Worm (Caenorhabditis elegans) whole organism, L2 larva: ENCODE measurements around the gene rmif-2.
A peak's percentile ranks its signal among the peaks of the same experiment; 100 is the strongest.
"Not testable (repeated sequence)": the region's sequence is repeated elsewhere in the genome, so short reads cannot be mapped to it uniquely, and the experiment has no call there.

ENCODE experiments used
- C34F6.9 ChIP-seq: fragments of 150-350 bp; optimal IDR thresholded peaks from 2 replicates; lab custom pipeline; 2014; ENCODE audit warnings: missing biosample characterization, missing genetic modification characterization
- F13H6.1 ChIP-seq: sonication (generic microtip); optimal IDR thresholded peaks from 2 replicates; lab custom pipeline; 2016; ENCODE audit warnings: missing genetic modification characterization, missing compliant biosample characterization
- R02D3.7 ChIP-seq: fragments of 150-350 bp; optimal IDR thresholded peaks from 2 replicates; lab custom pipeline; 2014; ENCODE audit warnings: missing biosample characterization, missing genetic modification characterization
- Y55F3AM.14 ChIP-seq: fragments of 200-800 bp; sonication (Bioruptor generic); optimal IDR thresholded peaks from 2 replicates; lab custom pipeline; 2018; ENCODE audit warnings: mild to moderate bottlenecking, missing genetic modification characterization, missing compliant biosample characterization
- aly-2 ChIP-seq: fragments of 150-350 bp; optimal IDR thresholded peaks from 2 replicates; lab custom pipeline; 2014; ENCODE audit warnings: missing biosample characterization, missing genetic modification characterization
- ama-1 ChIP-seq: fragments of 150-350 bp; optimal IDR thresholded peaks from 2 replicates; lab custom pipeline; 2018; ENCODE audit warnings: inconsistent platforms
- blmp-1 ChIP-seq: sonication (generic microtip); optimal IDR thresholded peaks from 2 replicates; lab custom pipeline; 2017; ENCODE audit warnings: missing genetic modification characterization, mild to moderate bottlenecking, missing compliant biosample characterization, antibody characterized with exemption, moderate library complexity; ENCODE audit not compliant: insufficient read depth
- ceh-16 ChIP-seq: fragments of 150-350 bp; optimal IDR thresholded peaks from 2 replicates; lab custom pipeline; 2014; ENCODE audit warnings: missing biosample characterization, missing genetic modification characterization
- ceh-82 ChIP-seq: fragments of 150-350 bp; optimal IDR thresholded peaks from 2 replicates; lab custom pipeline; 2014; ENCODE audit warnings: missing biosample characterization, missing genetic modification characterization
- crh-2 ChIP-seq: sonication (generic microtip); optimal IDR thresholded peaks from 2 replicates; lab custom pipeline; 2017; ENCODE audit warnings: missing biosample characterization, missing genetic modification characterization
- dmd-4 ChIP-seq: sonication (generic microtip); optimal IDR thresholded peaks from 2 replicates; lab custom pipeline; 2017; ENCODE audit warnings: missing biosample characterization, missing genetic modification characterization
- egl-27 ChIP-seq: sonication (generic microtip); optimal IDR thresholded peaks from 3 replicates; lab custom pipeline; 2017; ENCODE audit warnings: missing biosample characterization, missing genetic modification reagents, missing genetic modification characterization
- elt-1 ChIP-seq: fragments of 150-350 bp; optimal IDR thresholded peaks from 2 replicates; lab custom pipeline; 2014; ENCODE audit warnings: missing biosample characterization, missing genetic modification characterization
- fos-1 ChIP-seq: fragments of 150-350 bp; optimal IDR thresholded peaks from 2 replicates; lab custom pipeline; 2014; ENCODE audit warnings: missing biosample characterization, missing genetic modification characterization
- gmeb-1 ChIP-seq: fragments of 150-350 bp; optimal IDR thresholded peaks from 2 replicates; lab custom pipeline; 2014; ENCODE audit warnings: missing biosample characterization, missing genetic modification characterization
- lin-13 ChIP-seq: fragments of 150-350 bp; optimal IDR thresholded peaks from 2 replicates; lab custom pipeline; 2014; ENCODE audit warnings: missing biosample characterization, missing genetic modification reagents, missing genetic modification characterization
- lin-39 ChIP-seq: fragments of 150-350 bp; optimal IDR thresholded peaks from 2 replicates; lab custom pipeline; 2014; ENCODE audit warnings: missing biosample characterization, missing genetic modification reagents, missing genetic modification characterization
- mbf-1 ChIP-seq: sonication (generic microtip); optimal IDR thresholded peaks from 2 replicates; lab custom pipeline; 2017; ENCODE audit warnings: missing biosample characterization, missing genetic modification characterization
- mdl-1 ChIP-seq, 2 experiments: fragments of 150-350 bp in 1 of 2; sonication (generic microtip) in 1 of 2; optimal IDR thresholded peaks; 2 replicates each; lab custom pipeline; 2017; ENCODE audit warnings: missing biosample characterization in 2 of 2, missing genetic modification characterization in 2 of 2
- nhr-10 ChIP-seq: sonication (generic microtip); optimal IDR thresholded peaks from 2 replicates; lab custom pipeline; 2017; ENCODE audit warnings: missing biosample characterization, missing genetic modification characterization
- nhr-11 ChIP-seq: fragments of 150-350 bp; optimal IDR thresholded peaks from 2 replicates; lab custom pipeline; 2014; ENCODE audit warnings: missing biosample characterization, missing genetic modification characterization
- nhr-129 ChIP-seq: fragments of 150-350 bp; optimal IDR thresholded peaks from 2 replicates; lab custom pipeline; 2014; ENCODE audit warnings: missing biosample characterization, missing genetic modification characterization
- nhr-21 ChIP-seq: fragments of 150-350 bp; optimal IDR thresholded peaks from 2 replicates; lab custom pipeline; 2014; ENCODE audit warnings: missing biosample characterization, missing genetic modification characterization
- nhr-23 ChIP-seq: fragments of 150-350 bp; optimal IDR thresholded peaks from 2 replicates; lab custom pipeline; 2014; ENCODE audit warnings: missing biosample characterization, missing genetic modification reagents, missing genetic modification characterization
- nhr-237 ChIP-seq: fragments of 150-350 bp; optimal IDR thresholded peaks from 2 replicates; lab custom pipeline; 2014; ENCODE audit warnings: missing biosample characterization, missing genetic modification characterization
- nhr-25 ChIP-seq: fragments of 150-350 bp; sonication (generic microtip); optimal IDR thresholded peaks from 3 replicates; lab custom pipeline; 2014; ENCODE audit warnings: missing biosample characterization, missing genetic modification characterization
- nhr-77 ChIP-seq: fragments of 150-350 bp; optimal IDR thresholded peaks from 2 replicates; lab custom pipeline; 2014; ENCODE audit warnings: missing biosample characterization, missing genetic modification characterization
- peb-1 ChIP-seq: fragments of 150-350 bp; optimal IDR thresholded peaks from 2 replicates; lab custom pipeline; 2014; ENCODE audit warnings: missing biosample characterization, missing genetic modification characterization
- skn-1 ChIP-seq: sonication (generic microtip); optimal IDR thresholded peaks from 2 replicates; lab custom pipeline; 2017; ENCODE audit warnings: missing biosample characterization, missing genetic modification characterization
- sma-3 ChIP-seq: sonication (generic microtip); optimal IDR thresholded peaks from 2 replicates; lab custom pipeline; 2016; ENCODE audit warnings: missing genetic modification reagents, missing genetic modification characterization, missing compliant biosample characterization
- sma-9 ChIP-seq, 2 experiments: fragments of 150-350 bp in 1 of 2; sonication (generic microtip) in 1 of 2; optimal IDR thresholded peaks; 2 replicates each; lab custom pipeline; 2014 to 2016; ENCODE audit warnings: missing genetic modification characterization in 2 of 2, mild to moderate bottlenecking in 1 of 2, missing biosample characterization in 1 of 2, missing compliant biosample characterization in 1 of 2, missing genetic modification reagents in 1 of 2, moderate library complexity in 1 of 2
- snpc-4 ChIP-seq: fragments of 150-350 bp; optimal IDR thresholded peaks from 2 replicates; lab custom pipeline; 2014; ENCODE audit warnings: missing biosample characterization, missing genetic modification characterization
- unc-62 ChIP-seq: fragments of 150-350 bp; optimal IDR thresholded peaks from 2 replicates; lab custom pipeline; 2014; ENCODE audit warnings: missing biosample characterization, missing genetic modification reagents, missing genetic modification characterization
- zag-1 ChIP-seq: fragments of 150-350 bp; optimal IDR thresholded peaks from 2 replicates; lab custom pipeline; 2014; ENCODE audit warnings: missing biosample characterization, missing genetic modification characterization
- ztf-1 ChIP-seq: fragments of 200-800 bp; sonication (Bioruptor generic); conservative IDR thresholded peaks from 2 replicates; pipeline ENCODE4 v1.3.6; 2022; ENCODE audit warnings: missing genetic modification characterization, missing compliant biosample characterization
- ztf-11 ChIP-seq: sonication (generic microtip); optimal IDR thresholded peaks from 2 replicates; lab custom pipeline; 2017; ENCODE audit warnings: missing biosample characterization, missing genetic modification characterization
- ztf-4 ChIP-seq: fragments of 150-350 bp; optimal IDR thresholded peaks from 2 replicates; lab custom pipeline; 2014; ENCODE audit warnings: missing biosample characterization, missing genetic modification characterization

rmif-2 gene

DNA sequence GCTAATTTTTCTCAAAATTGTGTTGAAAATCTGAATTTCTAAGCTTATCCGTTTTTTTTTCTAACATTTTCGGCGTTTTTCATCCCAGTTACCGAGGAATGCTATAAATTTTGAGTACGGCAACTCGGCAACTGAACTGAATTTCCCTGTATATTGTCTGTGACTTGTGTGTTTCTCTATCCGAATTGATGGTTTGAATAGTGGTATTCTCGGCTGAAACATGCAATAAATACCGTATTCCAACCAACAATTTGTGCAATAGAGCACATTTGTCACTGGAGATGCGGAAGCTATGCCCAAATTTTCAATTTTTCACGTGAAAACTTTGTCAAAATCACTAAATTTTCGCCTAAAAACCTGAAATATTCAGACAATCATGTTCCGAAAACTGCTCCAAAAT lies at the start of gene rmif-2:
rmif-2 (plus strand) TSS at position 301 of the 400 bp plus-strand sequence.
- not testable (repeated sequence) for TF ChIP-seq nhr-23 (tag; lab: Kevin White, UChicago); sma-9 (GFP tag; optimal IDR thresholded peaks at IDR 0.05; lab: Kevin White, UChicago); sma-9 (tag; optimal IDR thresholded peaks at IDR 0.05; lab: Kevin White, UChicago); nhr-237

DNA sequence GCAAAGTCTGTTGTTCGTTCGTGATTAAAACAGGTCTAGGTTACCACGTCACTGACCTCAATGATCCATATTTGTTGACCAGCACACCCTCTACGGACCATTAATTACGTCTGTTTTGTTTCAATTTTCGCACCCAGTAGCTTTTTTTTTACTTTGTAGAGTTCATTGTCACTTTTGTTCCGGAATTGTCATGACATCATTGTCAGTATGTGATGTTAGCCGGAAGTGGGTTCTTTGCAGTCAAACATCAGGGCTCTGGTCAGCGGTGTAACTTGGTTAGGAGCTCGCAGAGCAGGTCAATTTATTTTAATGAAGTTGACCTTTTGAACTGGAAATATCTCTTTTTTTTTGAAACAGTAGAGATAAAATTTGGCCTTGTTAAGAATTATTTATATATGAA lies 45.7 kb upstream of the rmif-2 start, which contains the start of gene C44B12.6:
C44B12.6 (minus strand) TSS at position 101 of the 400 bp plus-strand sequence.
- TF ChIP-seq unc-62 (GFP tag; lab: Kevin White, UChicago) (no peak), elt-1 (tag; lab: Kevin White, UChicago) (no peak), nhr-11 (tag; lab: Kevin White, UChicago) (no peak), nhr-21 (no peak), fos-1 (no peak), gmeb-1 (tag; lab: Kevin White, UChicago) (no peak), blmp-1 (tag; lab: Kevin White, UChicago) (no peak), sma-3 (GFP tag; lab: Kevin White, UChicago) (no peak), C34F6.9 (no peak), lin-39 (no peak)

DNA sequence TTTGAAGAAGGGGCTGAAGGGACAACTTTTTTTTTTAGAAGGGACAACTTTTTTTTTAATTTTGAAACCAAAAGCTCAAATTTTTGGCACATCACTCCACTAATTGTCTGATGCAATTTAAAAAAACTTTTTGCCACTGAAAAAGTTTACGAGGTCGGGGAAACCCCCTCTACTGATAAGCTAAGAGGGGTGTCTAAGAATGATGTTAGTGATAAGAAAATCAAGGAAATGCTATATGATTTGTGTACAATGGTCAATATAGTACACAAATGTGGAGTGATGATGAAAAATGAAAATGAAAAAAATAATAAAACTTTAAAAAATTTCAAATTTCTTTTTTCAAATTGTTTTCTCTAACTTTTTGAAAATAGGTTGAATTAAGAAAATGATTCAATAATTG lies 34.8 kb upstream of the rmif-2 start:
- TF ChIP-seq dmd-4 (no peak), fos-1 (peak; percentile 79), ama-1 (lab: Kevin White, UChicago) (no peak), F13H6.1 (tag; lab: Kevin White, UChicago) (peak; percentile 6), crh-2 (tag; lab: Kevin White, UChicago) (peak; percentile 18), gmeb-1 (tag; lab: Kevin White, UChicago) (no peak), sma-9 (GFP tag; optimal IDR thresholded peaks at IDR 0.05; lab: Kevin White, UChicago) (peak; percentile 79), sma-9 (tag; optimal IDR thresholded peaks at IDR 0.05; lab: Kevin White, UChicago) (no peak)

DNA sequence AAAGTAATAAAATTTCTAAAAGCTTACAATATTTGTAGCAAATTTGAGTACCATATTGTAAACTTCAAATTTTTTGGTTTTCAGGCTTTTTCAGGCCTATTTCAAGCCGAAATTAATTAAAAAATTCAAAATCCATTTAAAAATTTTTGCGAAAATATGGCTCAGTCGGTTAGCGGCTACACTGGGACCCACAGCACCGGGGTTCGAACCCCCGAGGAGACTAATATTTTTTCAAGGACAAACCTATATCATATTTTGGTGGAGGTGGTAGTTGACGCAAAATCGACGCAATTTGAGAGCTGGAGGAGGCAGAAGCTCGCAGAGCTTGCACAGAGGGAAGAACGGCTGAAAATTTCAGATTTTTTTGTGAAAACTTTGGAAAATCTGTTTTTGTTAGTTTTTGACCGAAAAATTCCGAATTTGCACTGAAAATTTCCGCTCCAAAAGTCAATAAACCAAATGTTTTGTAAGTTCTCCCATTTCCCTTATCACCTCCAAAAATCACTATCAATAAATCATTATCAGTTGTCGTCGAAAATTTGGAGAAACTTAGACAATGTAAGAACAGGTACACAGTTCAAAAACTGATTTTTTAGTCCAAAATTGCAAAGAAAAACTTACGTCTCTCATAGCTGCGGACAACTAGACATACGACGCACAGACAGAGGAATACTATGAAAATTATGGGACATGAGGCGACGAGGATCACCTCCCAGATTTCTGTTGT lies 33.8 kb upstream of the rmif-2 start:
- no peak for TF ChIP-seq skn-1 (tag; lab: Kevin White, UChicago)
- no peak for TF ChIP-seq nhr-77 (tag; lab: Kevin White, UChicago)
- no peak for TF ChIP-seq nhr-237
- no peak for TF ChIP-seq egl-27
- TF ChIP-seq dmd-4, result no peak
- no peak for TF ChIP-seq nhr-10 (tag; lab: Kevin White, UChicago)
- peak; percentile 56 for TF ChIP-seq sma-9 (GFP tag; optimal IDR thresholded peaks at IDR 0.05; lab: Kevin White, UChicago)
- no peak for TF ChIP-seq sma-9 (tag; optimal IDR thresholded peaks at IDR 0.05; lab: Kevin White, UChicago)
- no peak for TF ChIP-seq zag-1
- TF ChIP-seq fos-1, result peak; percentile 62
- no peak for TF ChIP-seq Y55F3AM.14 (GFP tag; lab: Kevin White, UChicago)
- TF ChIP-seq R02D3.7 (tag; lab: Kevin White, UChicago), result no peak
- TF ChIP-seq nhr-11 (tag; lab: Kevin White, UChicago), result no peak
- no peak for TF ChIP-seq mdl-1 (tag; optimal IDR thresholded peaks at IDR 0.05; lab: Kevin White, UChicago)
- TF ChIP-seq crh-2 (tag; lab: Kevin White, UChicago), result no peak

DNA sequence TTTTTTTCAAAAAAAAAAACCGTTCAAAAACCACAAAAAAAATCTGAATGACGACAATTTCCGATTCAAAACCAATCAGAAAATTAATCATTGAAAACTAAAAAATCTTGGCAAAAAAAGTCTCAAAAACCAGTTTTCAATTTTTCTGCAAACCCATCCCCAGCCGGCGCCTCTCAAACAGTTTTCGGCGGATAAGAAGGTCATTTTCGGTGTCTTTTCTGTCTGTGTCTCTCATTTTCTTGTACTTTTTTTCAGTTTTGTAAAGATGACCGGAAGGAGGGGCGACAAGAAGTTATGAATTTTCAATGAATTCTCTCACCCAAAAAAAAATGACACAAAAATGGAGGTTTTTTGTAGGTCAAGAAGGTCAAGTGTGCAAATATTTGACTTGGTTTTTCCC lies 27.2 kb upstream of the rmif-2 start:
- TF ChIP-seq nhr-23 (tag; lab: Kevin White, UChicago) (no peak), nhr-25 (tag; lab: Kevin White, UChicago) (peak; percentile 38)

DNA sequence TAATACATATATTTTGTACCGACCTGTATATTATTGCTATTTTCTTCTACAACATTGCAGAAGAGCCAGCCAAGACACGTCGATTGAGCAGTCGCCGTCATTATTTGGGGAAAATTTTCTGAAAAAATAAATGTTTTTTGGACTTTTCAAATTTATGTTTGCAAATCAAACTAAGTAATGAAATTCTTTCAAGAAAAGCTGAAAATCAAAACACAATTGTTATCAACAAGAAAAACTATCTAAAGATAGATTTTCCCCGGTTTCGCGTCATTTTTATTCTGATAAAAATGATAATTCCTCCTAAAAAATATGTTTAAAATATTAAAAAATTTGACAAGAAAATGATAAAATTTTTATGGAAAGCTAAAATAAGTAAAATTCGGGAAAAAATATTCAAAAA lies 24.5 kb upstream of the rmif-2 start, which contains the start of gene C50A2.3:
C50A2.3 (minus strand) TSS at position 101 of the 400 bp plus-strand sequence.
- TF ChIP-seq ztf-11 (tag; lab: Kevin White, UChicago) (no peak), mbf-1 (tag; lab: Kevin White, UChicago) (no peak), nhr-129 (no peak), nhr-11 (tag; lab: Kevin White, UChicago) (no peak), peb-1 (tag; lab: Kevin White, UChicago) (no peak), ceh-82 (tag; lab: Kevin White, UChicago) (no peak), aly-2 (no peak), F13H6.1 (tag; lab: Kevin White, UChicago) (no peak), unc-62 (GFP tag; lab: Kevin White, UChicago) (no peak), ceh-16 (tag; lab: Kevin White, UChicago) (no peak), ztf-4 (tag; lab: Kevin White, UChicago) (no peak), ztf-1 (GFP tag; lab: Robert Waterston, UW) (no peak), snpc-4 (no peak), nhr-21 (no peak), egl-27 (no peak), dmd-4 (no peak), lin-39 (no peak), lin-13 (GFP tag; lab: Kevin White, UChicago) (no peak)
